Worm (Caenorhabditis elegans) whole organism, mixed stage, embryonic: ENCODE data around the gene F36D3.4.
"Not testable (repeated sequence)": the region's sequence is repeated elsewhere in the genome, so short reads cannot be mapped to it uniquely, and the experiment has no call there.

ENCODE experiments used
- M03D4.4 ChIP-seq: sonication (generic microtip); optimal IDR thresholded peaks from 2 replicates; lab custom pipeline; 2017; ENCODE audit warnings: mild to moderate bottlenecking, missing genetic modification characterization, missing compliant biosample characterization
- bed-3 ChIP-seq: fragments of 200-800 bp; sonication (Bioruptor generic); optimal IDR thresholded peaks from 3 replicates; lab custom pipeline; 2018; ENCODE audit warnings: mild to moderate bottlenecking, missing genetic modification characterization, moderate library complexity, missing compliant biosample characterization
- blmp-1 ChIP-seq: fragments of 150-350 bp; optimal IDR thresholded peaks from 2 replicates; lab custom pipeline; 2014; ENCODE audit warnings: missing biosample characterization, missing genetic modification characterization
- ceh-39 ChIP-seq: fragments of 150-350 bp; optimal IDR thresholded peaks from 2 replicates; lab custom pipeline; 2014; ENCODE audit warnings: missing biosample characterization, missing genetic modification characterization
- ceh-43 ChIP-seq: fragments of 200-800 bp; sonication (Bioruptor generic); optimal IDR thresholded peaks from 2 replicates; lab custom pipeline; 2018; ENCODE audit warnings: mild to moderate bottlenecking, missing genetic modification characterization, moderate library complexity, missing compliant biosample characterization
- ces-1 ChIP-seq: fragments of 150-350 bp; optimal IDR thresholded peaks from 2 replicates; lab custom pipeline; 2014; ENCODE audit warnings: missing biosample characterization, missing genetic modification reagents, missing genetic modification characterization
- drap-1 ChIP-seq: fragments of 200-800 bp; sonication (Bioruptor generic); optimal IDR thresholded peaks from 3 replicates; lab custom pipeline; 2018; ENCODE audit warnings: mild to moderate bottlenecking, missing genetic modification characterization, missing compliant biosample characterization
- elt-1 ChIP-seq: sonication (generic microtip); optimal IDR thresholded peaks from 2 replicates; lab custom pipeline; 2017; ENCODE audit warnings: missing genetic modification characterization, mild to moderate bottlenecking, missing compliant biosample characterization, antibody characterized with exemption, moderate library complexity, borderline replicate concordance; ENCODE audit not compliant: insufficient read depth
- elt-3 ChIP-seq: fragments of 150-350 bp; optimal IDR thresholded peaks from 2 replicates; lab custom pipeline; 2014; ENCODE audit warnings: missing biosample characterization, missing genetic modification characterization
- flh-1 ChIP-seq: fragments of 200-800 bp; sonication (Bioruptor generic); optimal IDR thresholded peaks from 2 replicates; lab custom pipeline; 2018; ENCODE audit warnings: mild to moderate bottlenecking, missing genetic modification characterization, moderate library complexity, missing compliant biosample characterization
- ham-2 ChIP-seq: fragments of 200-800 bp; sonication (Bioruptor generic); optimal IDR thresholded peaks from 2 replicates; lab custom pipeline; 2018; ENCODE audit warnings: mild to moderate bottlenecking, missing genetic modification characterization, missing compliant biosample characterization
- hlh-1 ChIP-seq: fragments of 150-350 bp; optimal IDR thresholded peaks from 2 replicates; lab custom pipeline; 2014; ENCODE audit warnings: missing biosample characterization, missing genetic modification reagents, missing genetic modification characterization
- lin-13 ChIP-seq: fragments of 150-350 bp; optimal IDR thresholded peaks from 2 replicates; lab custom pipeline; 2014; ENCODE audit warnings: missing biosample characterization, missing genetic modification characterization
- lin-32 ChIP-seq: fragments of 200-800 bp; sonication (Bioruptor generic); optimal IDR thresholded peaks from 2 replicates; lab custom pipeline; 2018; ENCODE audit warnings: mild to moderate bottlenecking, missing genetic modification characterization, missing compliant biosample characterization
- lsy-2 ChIP-seq: fragments of 150-350 bp; optimal IDR thresholded peaks from 2 replicates; lab custom pipeline; 2014; ENCODE audit warnings: missing biosample characterization, missing genetic modification characterization
- mab-5 ChIP-seq: fragments of 150-350 bp; optimal IDR thresholded peaks from 2 replicates; lab custom pipeline; 2014; ENCODE audit warnings: missing biosample characterization, missing genetic modification characterization
- mep-1 ChIP-seq: fragments of 150-350 bp; optimal IDR thresholded peaks from 2 replicates; lab custom pipeline; 2017; ENCODE audit warnings: missing biosample characterization, missing genetic modification reagents, missing genetic modification characterization, inconsistent platforms
- mls-2 ChIP-seq: sonication (generic microtip); optimal IDR thresholded peaks from 2 replicates; lab custom pipeline; 2016; ENCODE audit warnings: mild to moderate bottlenecking, missing genetic modification characterization, moderate library complexity, missing compliant biosample characterization
- nhr-12 ChIP-seq: fragments of 150-350 bp; optimal IDR thresholded peaks from 2 replicates; lab custom pipeline; 2014; ENCODE audit warnings: missing biosample characterization, missing genetic modification characterization
- nhr-2 ChIP-seq: fragments of 150-350 bp; optimal IDR thresholded peaks from 2 replicates; lab custom pipeline; 2014; ENCODE audit warnings: missing biosample characterization, missing genetic modification characterization
- nhr-237 ChIP-seq: fragments of 150-350 bp; optimal IDR thresholded peaks from 2 replicates; lab custom pipeline; 2014; ENCODE audit warnings: missing biosample characterization, missing genetic modification characterization
- nhr-28 ChIP-seq: fragments of 150-350 bp; optimal IDR thresholded peaks from 2 replicates; lab custom pipeline; 2014; ENCODE audit warnings: missing biosample characterization, missing genetic modification characterization
- nhr-76 ChIP-seq: sonication (generic microtip); optimal IDR thresholded peaks from 2 replicates; lab custom pipeline; 2017; ENCODE audit warnings: missing biosample characterization, missing genetic modification characterization
- pha-4 ChIP-seq: fragments of 150-350 bp; optimal IDR thresholded peaks from 2 replicates; lab custom pipeline; 2018; ENCODE audit warnings: missing biosample characterization, missing genetic modification reagents, missing genetic modification characterization
- sem-2 ChIP-seq: fragments of 200-800 bp; sonication (Bioruptor generic); optimal IDR thresholded peaks from 2 replicates; lab custom pipeline; 2018; ENCODE audit warnings: mild to moderate bottlenecking, missing genetic modification characterization, missing compliant biosample characterization
- snpc-4 ChIP-seq: fragments of 150-350 bp; optimal IDR thresholded peaks from 2 replicates; lab custom pipeline; 2014; ENCODE audit warnings: missing biosample characterization, missing genetic modification characterization
- sptf-1 ChIP-seq: sonication (generic microtip); optimal IDR thresholded peaks from 2 replicates; lab custom pipeline; 2017; ENCODE audit warnings: mild to moderate bottlenecking, missing genetic modification characterization, moderate library complexity, missing compliant biosample characterization
- tbx-8 ChIP-seq: fragments of 200-800 bp; sonication (Bioruptor generic); optimal IDR thresholded peaks from 2 replicates; lab custom pipeline; 2018; ENCODE audit warnings: mild to moderate bottlenecking, missing genetic modification characterization, moderate library complexity, missing compliant biosample characterization
- unc-39 ChIP-seq: fragments of 150-350 bp; optimal IDR thresholded peaks from 2 replicates; lab custom pipeline; 2014; ENCODE audit warnings: missing biosample characterization, missing genetic modification characterization
- zip-8 ChIP-seq: fragments of 150-350 bp; optimal IDR thresholded peaks from 2 replicates; lab custom pipeline; 2014; ENCODE audit warnings: missing biosample characterization, missing genetic modification characterization
- ztf-11 ChIP-seq: fragments of 150-350 bp; optimal IDR thresholded peaks from 2 replicates; lab custom pipeline; 2014; ENCODE audit warnings: missing biosample characterization, missing genetic modification characterization

Gene F36D3.4

ce11 chrV:16515140-16515539, 2.4 kb downstream of the F36D3.4 start, which contains the start of gene F36D3.5:
TSS of gene F36D3.5 (minus strand) at chrV:16515240.
- TF ChIP-seq tbx-8 (GFP tag; lab: Kevin White, UChicago); nhr-2; ztf-11: not testable (repeated sequence)

- TF ChIP-seq mep-1 (tag; lab: Kevin White, UChicago) (no peak), drap-1 (no peak), elt-1 (tag; lab: Kevin White, UChicago) (no peak), blmp-1 (tag; lab: Kevin White, UChicago) (no peak), hlh-1 (tag; lab: Kevin White, UChicago) (no peak), ztf-11 (no peak), ceh-39 (tag; lab: Kevin White, UChicago) (no peak), nhr-12 (tag; lab: Kevin White, UChicago) (no peak), lin-32 (GFP tag; lab: Kevin White, UChicago) (no peak), nhr-2 (no peak), sptf-1 (tag; lab: Kevin White, UChicago) (no peak), unc-39 (no peak), ham-2 (GFP tag; lab: Kevin White, UChicago) (no peak), lin-13 (no peak)
Measured at ce11 chrV:16508667-16509066, 8.9 kb downstream of the F36D3.4 start, which contains the start of gene srr-3. TSS of gene srr-3 (minus strand) at chrV:16508767.

- TF ChIP-seq lin-32 (GFP tag; lab: Kevin White, UChicago) = no peak
- no peak for TF ChIP-seq M03D4.4 (tag; lab: Kevin White, UChicago)
- no peak for TF ChIP-seq elt-3 (tag; lab: Kevin White, UChicago)
Measured at ce11 chrV:16506650-16507049, 10.9 kb downstream of the F36D3.4 start.

- TF ChIP-seq ceh-43 (GFP tag; lab: Kevin White, UChicago) = no peak
- TF ChIP-seq zip-8 (tag; lab: Kevin White, UChicago) = no peak
- no peak for TF ChIP-seq elt-1 (tag; lab: Kevin White, UChicago)
- no peak for TF ChIP-seq mls-2 (tag; lab: Kevin White, UChicago)
- TF ChIP-seq drap-1 = no peak
- TF ChIP-seq mep-1 (tag; lab: Kevin White, UChicago) = no peak
- TF ChIP-seq nhr-28 (tag; lab: Kevin White, UChicago) = no peak
- TF ChIP-seq lsy-2 (tag; lab: Kevin White, UChicago) = no peak
Measured at ce11 chrV:16505828-16506227, 11.7 kb downstream of the F36D3.4 start, which contains the start of gene nhr-54. TSS of gene nhr-54 (minus strand) at chrV:16505928.

ce11 chrV:16503164-16503563, 14.4 kb downstream of the F36D3.4 start, which contains the start of gene F36D3.14:
TSS of gene F36D3.14 (minus strand) at chrV:16503264.
- TF ChIP-seq elt-1 (tag; lab: Kevin White, UChicago) = no peak
- no peak for TF ChIP-seq pha-4 (tag; lab: Kevin White, UChicago)
- TF ChIP-seq nhr-237 (tag; lab: Kevin White, UChicago) = no peak
- no peak for TF ChIP-seq ham-2 (GFP tag; lab: Kevin White, UChicago)
- TF ChIP-seq snpc-4 (tag; lab: Kevin White, UChicago) = no peak
- TF ChIP-seq lsy-2 (tag; lab: Kevin White, UChicago) = no peak
- no peak for TF ChIP-seq mab-5 (tag; lab: Kevin White, UChicago)
- no peak for TF ChIP-seq blmp-1 (tag; lab: Kevin White, UChicago)
- TF ChIP-seq nhr-2 = no peak
- TF ChIP-seq hlh-1 (tag; lab: Kevin White, UChicago) = no peak
- TF ChIP-seq bed-3 = no peak
- TF ChIP-seq ceh-39 (tag; lab: Kevin White, UChicago) = no peak
- no peak for TF ChIP-seq drap-1
- TF ChIP-seq flh-1 (GFP tag; lab: Kevin White, UChicago) = no peak
- no peak for TF ChIP-seq M03D4.4 (tag; lab: Kevin White, UChicago)
- TF ChIP-seq sptf-1 (tag; lab: Kevin White, UChicago) = no peak
- TF ChIP-seq, all 35 proteins: peak for 0

ce11 chrV:16499006-16499405, 18.5 kb downstream of the F36D3.4 start, which contains the start of gene F36D3.1:
TSS of gene F36D3.1 (plus strand) at chrV:16499352.
- no peak for TF ChIP-seq nhr-76
- peak; percentile 45 for TF ChIP-seq lsy-2 (tag; lab: Kevin White, UChicago)
- TF ChIP-seq lin-13 = no peak
- no peak for TF ChIP-seq sem-2
- peak; percentile 50 for TF ChIP-seq hlh-1 (tag; lab: Kevin White, UChicago)
- TF ChIP-seq blmp-1 (tag; lab: Kevin White, UChicago) = no peak
- TF ChIP-seq zip-8 (tag; lab: Kevin White, UChicago) = no peak
- no peak for TF ChIP-seq ceh-43 (GFP tag; lab: Kevin White, UChicago)
- TF ChIP-seq M03D4.4 (tag; lab: Kevin White, UChicago) = no peak
- no peak for TF ChIP-seq sptf-1 (tag; lab: Kevin White, UChicago)
- peak; percentile 34 for TF ChIP-seq pha-4 (tag; lab: Kevin White, UChicago)
- peak; percentile 44 for TF ChIP-seq mep-1 (tag; lab: Kevin White, UChicago)
- peak; percentile 20 for TF ChIP-seq ces-1 (GFP tag; lab: Kevin White, UChicago)
